Fruit fly (Drosophila melanogaster): Measurements from ENCODE around the gene ath.

Gene ath

DNA sequence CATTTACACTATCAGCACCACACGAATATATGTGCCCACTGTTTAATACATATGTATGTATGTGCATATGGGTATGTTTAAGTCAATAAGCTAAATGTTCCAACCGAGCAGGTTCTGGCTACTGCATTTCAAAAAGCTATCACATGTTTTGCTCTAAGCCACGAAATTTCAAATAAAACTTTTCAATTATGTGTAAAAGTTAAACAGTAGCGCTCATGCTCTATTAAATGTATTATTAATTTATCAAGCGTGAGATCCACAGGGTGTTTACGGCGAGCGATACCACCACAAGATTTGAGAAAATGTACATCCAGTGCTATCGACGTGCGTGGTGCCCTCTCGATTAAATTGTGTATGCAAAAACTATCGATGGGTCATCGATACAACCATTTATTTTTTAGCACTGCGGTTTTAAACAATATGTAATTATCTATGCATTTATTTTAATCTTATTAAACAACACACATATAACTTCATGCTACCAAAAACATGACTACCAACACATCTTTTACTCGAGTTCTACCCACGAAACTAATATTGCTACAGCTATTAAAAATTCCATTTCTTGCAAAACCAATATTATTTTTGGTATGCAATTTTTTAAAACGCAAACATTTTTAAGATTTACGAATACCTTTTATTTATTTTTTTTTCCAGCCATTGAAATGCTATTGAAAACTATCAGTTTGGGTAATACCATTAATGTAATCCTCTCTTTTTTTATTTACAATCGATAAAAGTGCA, 50.0 kb downstream of the ath start, which contains the start of gene Pten (continued):
- TF ChIP-seq Smox (GFP tag; optimal IDR thresholded peaks at IDR 0.05) (no peak), CG3919 (GFP tag; optimal IDR thresholded peaks at IDR 0.05) (no peak), CG6792 (GFP tag; optimal IDR thresholded peaks at IDR 0.05) (peak; percentile 16), Hr39 (GFP tag; optimal IDR thresholded peaks at IDR 0.05) (no peak), CG6163 (GFP tag; IDR thresholded peaks at IDR 0.05) (no peak), CG8119 (GFP tag; IDR thresholded peaks at IDR 0.05) (no peak), svp (GFP tag) (no peak), ss (GFP tag; optimal IDR thresholded peaks at IDR 0.05) (peak in 1 of 2 experiments; percentile 3), CG11294 (GFP tag; IDR thresholded peaks at IDR 0.05) (no peak)

DNA sequence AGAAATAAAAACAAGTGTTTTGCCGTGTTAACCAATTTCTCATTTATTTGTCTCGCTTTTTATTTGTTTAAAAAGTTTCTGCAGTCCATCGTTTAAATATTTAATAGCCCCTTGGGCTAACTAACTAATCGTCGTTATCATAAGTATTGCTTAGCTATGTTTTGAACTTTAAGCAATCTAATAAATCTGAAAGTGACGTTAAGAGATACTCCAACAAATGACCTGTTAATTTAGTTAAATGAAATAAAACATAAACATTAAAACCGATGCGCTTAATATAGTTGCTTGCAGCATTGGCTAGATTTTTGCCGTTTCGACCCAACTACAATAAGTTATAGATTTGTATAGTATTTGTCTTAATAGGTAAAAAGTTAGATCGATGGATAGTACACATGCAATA, 50.8 kb downstream of the ath start:
- TF ChIP-seq Gug (GFP tag; IDR thresholded peaks at IDR 0.05) (no peak), CG10669 (GFP tag; optimal IDR thresholded peaks at IDR 0.05) (no peak)
